Worm (Caenorhabditis elegans) whole organism, mixed stage, embryonic: ENCODE results near the gene acr-10.

Experiments used
- nhr-2 ChIP-seq: fragments of 150-350 bp; optimal IDR thresholded peaks from 2 replicates; lab custom pipeline; 2014; ENCODE audit warnings: missing biosample characterization, missing genetic modification characterization
- unc-62 ChIP-seq: fragments of 150-350 bp; optimal IDR thresholded peaks from 2 replicates; lab custom pipeline; 2014; ENCODE audit warnings: missing biosample characterization, missing genetic modification reagents, missing genetic modification characterization

- no peak for TF ChIP-seq unc-62
- no peak for TF ChIP-seq nhr-2 (tag; lab: Kevin White, UChicago)
Measured at ce11 chrX:4021967-4022366, at the start of gene acr-10.
